Worm (Caenorhabditis elegans): ENCODE results near the gene srbc-20.

ce11 chrV:2166679-2167078 lies 19.8 kb downstream of the srbc-20 start, which contains the start of gene srbc-19:
- TF ChIP-seq sma-3 (GFP tag; optimal IDR thresholded peaks at IDR 0.05) (no peak), nhr-129 (tag; optimal IDR thresholded peaks at IDR 0.05) (no peak), Y55F3AM.14 (GFP tag; optimal IDR thresholded peaks at IDR 0.05) (no peak)
